Fruit fly (Drosophila melanogaster) ovary, adult (tissue): ENCODE measurements around the gene CG42404.

Source experiments
- CG17801 ChIP-seq: fragments of 200-800 bp; optimal IDR thresholded peaks from 2 replicates; lab custom pipeline; 2019; ENCODE audit warnings: missing biosample characterization, mild to moderate bottlenecking, missing genetic modification characterization, moderate library complexity; ENCODE audit not compliant: partially characterized antibody

The CG42404 gene

DNA sequence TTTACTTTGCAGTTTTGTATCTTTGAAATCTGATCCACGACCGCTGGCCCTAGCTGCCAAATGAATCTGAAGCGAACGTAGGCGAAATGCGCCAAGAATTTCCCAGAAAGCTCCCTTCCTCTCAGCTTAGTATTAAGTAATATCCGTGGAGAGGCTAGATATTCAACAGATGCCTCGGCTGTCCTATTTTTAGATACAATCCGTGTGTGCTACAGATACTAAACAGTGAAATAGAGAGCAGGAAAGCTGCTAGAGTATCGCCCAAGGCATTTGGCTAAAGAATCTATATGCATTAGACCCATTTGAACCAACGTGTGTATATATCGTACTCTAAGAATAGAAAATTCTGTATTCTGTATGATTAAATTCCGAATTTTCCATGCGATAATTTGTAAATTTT, 32.4 kb downstream of the CG42404 start:
- TF ChIP-seq CG17801 (GFP tag; lab: Kevin White, UChicago), result no peak

DNA sequence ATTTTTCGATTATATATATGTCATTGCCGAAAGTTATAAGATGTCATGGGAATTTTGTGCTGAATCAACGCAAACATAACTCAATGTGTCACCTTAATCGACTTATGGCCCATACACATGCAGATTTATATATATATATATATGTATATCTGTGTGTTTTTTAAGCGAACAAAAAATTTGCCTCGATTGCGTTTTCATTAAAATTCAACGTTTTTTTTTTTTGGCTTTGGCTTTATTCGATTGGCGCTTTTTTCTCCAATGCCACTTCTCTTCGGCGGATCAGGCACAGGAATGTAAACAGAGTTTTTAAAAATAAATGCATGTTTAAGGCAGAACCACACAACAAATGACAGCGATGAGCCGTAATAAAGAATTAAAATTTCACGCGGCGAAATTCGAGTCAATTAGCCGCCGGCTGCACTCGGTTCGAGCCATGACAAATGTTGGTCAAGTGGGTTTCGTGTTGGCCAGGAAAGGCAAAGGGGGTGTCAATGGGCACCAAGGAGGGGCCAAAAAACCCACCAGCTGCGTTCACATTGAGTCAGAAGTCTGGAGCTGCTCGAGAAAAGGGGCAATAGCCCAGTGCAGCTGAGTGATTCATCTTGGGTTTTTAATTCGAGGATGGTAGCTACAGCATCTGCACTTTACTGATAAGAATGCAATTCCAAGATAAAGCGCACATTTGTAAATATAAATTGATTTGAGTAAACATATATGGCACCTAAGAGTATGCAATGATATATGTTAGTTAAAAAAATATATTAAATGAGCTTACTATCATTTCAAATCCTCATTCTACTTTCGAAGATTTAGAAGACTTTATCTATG, 33.3 kb downstream of the CG42404 start:
- no peak for TF ChIP-seq CG17801 (GFP tag; lab: Kevin White, UChicago)

dm6 chr3R:15286024-15286692, 36.3 kb downstream of the CG42404 start:
- TF ChIP-seq CG17801 (GFP tag; lab: Kevin White, UChicago), result no peak

- TF ChIP-seq CG17801 (GFP tag; lab: Kevin White, UChicago), result no peak
These were observed 36.8 kb downstream of the CG42404 start for dm6 chr3R:15286693-15287041.

DNA sequence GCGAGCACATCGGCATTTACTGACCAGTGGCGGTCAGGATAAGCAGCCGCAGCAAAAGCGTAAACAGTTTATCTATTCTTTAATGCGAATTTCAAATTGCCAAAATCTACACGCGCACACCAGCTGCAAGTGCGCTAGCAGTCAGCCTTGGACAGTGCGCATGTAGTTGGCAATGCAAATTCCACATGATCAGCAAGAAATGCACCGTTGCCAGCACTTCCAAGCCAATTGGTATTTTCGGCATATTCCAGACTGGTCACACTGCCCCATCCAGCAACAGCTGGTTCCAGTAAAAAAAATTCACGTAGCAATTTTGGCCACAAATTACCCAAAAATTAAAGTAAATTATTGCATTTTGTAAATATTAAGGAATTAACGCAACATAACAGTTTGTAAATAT, 37.9 kb downstream of the CG42404 start:
- peak; percentile 16 for TF ChIP-seq CG17801 (GFP tag; lab: Kevin White, UChicago)

DNA sequence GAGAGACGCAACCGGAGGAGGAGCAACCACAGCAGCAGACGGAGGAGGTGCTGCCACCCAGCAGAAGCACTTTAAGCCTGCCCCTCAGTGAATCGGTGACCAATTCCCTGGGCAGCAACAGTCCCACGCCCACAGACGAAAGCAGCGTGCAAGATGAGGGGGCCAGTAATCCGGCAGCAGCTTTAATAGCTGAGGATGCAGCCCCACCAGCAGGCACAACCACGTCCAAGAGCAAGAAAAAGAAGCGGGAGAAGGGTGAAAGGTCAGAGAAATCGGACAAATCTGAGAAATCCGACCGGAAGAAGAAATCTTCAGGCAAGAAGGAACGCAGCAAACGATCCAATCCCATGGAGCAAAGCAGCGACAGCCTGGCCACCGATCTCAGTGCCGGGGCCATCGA, 38.9 kb downstream of the CG42404 start:
- TF ChIP-seq CG17801 (GFP tag; lab: Kevin White, UChicago), result no peak

DNA sequence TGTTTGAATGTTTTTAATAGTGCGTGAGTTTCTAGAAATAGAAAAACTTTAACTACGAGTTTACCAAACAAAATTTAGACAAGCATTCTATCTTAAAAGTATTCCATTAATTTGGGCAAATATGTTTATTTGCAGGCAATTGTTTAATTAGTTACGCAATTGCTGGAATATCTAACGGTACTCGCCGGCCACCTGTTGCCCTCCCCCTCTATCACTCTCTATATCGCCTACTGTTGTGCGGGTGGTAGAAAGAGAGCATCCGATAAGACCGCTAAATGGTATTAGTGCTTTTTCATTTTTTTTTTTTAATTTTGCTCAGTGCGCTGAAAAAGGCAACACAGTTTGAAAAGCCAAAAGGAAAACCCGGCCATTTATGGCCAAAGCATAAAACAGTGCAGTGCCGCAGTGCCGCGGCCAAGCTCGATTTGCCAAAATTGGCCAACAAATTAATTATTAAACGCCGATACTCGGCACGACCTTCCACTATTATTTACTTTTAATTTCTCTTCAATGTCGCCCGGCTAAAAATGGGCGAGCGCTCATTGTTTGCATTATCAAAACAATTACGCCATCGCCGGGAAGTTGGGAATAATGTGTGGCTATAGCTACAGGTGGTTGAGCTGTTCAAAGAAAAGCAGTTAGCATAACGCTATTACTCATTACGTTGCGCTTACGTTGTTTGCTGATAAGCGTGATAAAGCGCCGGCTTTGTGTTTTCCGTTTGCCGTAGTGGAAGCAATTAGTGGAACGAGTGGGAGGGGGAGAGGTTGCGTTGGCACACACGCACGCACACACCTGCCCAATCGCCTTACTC, 40.1 kb downstream of the CG42404 start:
- no peak for TF ChIP-seq CG17801 (GFP tag; lab: Kevin White, UChicago)

DNA sequence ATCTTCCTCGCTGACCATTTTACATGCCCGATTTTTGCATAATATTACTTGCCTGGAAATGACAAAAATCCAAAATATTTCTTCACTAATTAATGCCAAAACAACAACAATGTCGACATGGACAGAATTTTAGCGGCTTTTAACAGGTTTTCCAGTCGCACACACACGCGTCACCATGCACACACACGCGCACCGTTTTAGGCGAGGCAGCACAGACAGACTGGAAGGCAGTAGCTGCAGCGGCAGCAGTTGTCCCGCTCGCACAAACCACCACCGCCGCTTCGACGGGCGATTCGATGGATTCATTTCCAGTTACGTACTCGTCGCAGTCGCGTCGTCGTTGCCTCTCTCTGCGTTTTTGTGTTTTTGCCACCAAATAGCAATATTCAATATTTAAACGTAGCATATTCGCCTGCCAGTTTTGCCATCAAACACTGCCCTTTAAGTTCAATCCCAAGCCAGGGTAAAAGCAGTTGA, 40.8 kb downstream of the CG42404 start, which contains the start of gene CG45218:
Gene CG45218 (minus strand): TSS at position 158 of the 477 bp plus-strand sequence.
- peak; percentile 68 for TF ChIP-seq CG17801 (GFP tag; lab: Kevin White, UChicago)

DNA sequence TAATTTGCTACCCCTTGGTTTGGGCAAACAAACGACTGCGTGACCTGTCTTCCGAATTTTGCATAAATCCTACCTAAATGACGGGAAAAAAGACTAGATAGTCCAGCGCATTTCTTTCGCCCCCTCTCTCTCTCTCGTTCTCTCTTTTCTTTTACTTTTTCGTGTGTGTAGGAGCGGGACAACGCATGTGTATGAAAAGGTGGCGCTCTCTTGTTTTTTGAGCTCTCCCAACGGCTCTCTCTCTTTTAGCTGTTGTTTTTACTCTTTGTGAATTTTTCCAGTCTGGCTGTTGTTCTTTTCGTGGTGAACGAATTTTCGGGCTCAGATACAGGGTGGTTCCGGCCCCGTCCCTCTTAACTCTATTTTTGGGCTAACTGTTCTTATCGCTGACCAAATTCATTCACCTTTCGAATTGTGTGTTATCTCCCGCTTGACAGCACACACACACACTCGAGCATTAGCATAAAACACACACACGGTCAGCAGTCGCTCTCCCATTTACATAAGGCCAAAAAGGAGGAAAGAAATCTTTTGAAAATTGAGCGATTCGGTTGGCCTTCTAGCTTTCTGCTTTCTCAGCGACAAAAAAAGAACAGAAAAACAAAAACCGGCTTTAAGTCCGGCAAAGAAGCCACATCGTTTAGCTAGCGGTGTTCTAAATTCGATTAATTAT, 41.8 kb downstream of the CG42404 start:
- no peak for TF ChIP-seq CG17801 (GFP tag; lab: Kevin White, UChicago)

DNA sequence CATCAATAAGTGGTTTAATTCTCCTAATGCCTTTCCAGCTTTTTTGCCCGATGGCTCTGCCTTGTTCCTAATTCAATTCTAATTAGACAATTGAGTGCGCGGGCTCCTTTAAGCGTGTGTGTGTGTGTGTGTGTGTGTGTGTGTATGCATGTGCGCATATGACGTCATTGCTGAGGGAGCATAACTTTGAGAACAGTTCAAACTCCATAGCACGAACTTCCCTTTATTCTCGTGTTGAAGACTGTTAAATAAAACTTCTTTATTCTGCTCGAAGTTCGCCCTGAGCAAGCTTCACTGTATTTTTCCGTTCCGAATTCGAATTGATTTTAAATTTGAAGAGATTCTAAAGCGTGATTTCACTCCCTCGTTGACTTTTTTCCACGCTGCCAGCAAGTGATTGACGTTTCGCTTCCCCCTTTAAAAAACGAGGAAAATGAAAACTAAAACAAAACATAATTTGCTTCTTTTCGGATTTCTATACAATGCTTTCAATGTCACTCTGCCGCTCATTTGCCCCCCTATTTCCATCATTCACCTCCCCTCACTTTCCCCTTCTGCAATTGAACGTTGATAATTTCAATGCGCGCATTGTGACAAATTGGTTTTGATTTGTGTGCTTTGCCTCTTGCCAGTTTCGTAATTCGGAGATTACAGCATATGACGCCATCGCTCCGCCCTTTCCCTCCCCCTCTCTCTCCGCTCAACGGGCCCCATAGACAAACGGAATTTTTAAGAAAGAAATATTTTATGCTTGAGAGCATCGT, 42.5 kb downstream of the CG42404 start:
- no peak for TF ChIP-seq CG17801 (GFP tag; lab: Kevin White, UChicago)

dm6 chr3R:15293005-15293877, 43.3 kb downstream of the CG42404 start:
- TF ChIP-seq CG17801 (GFP tag; lab: Kevin White, UChicago), result peak; percentile 98

dm6 chr3R:15293878-15294350, 44.0 kb downstream of the CG42404 start:
- no peak for TF ChIP-seq CG17801 (GFP tag; lab: Kevin White, UChicago)

- TF ChIP-seq CG17801 (GFP tag; lab: Kevin White, UChicago), result no peak
These were observed 48.0 kb downstream of the CG42404 start for dm6 chr3R:15297904-15298303.
